Fruit fly (Drosophila melanogaster) whole organism, embryonic: ENCODE data around the gene prt.

Experiments
- ATbp ChIP-seq: fragments of 200-800 bp; sonication (Bioruptor generic); optimal IDR thresholded peaks from 2 replicates; lab custom pipeline; 2017; ENCODE audit warnings: missing biosample characterization, mild to moderate bottlenecking, missing genetic modification characterization, missing genetic modification reagents
- Aef1 ChIP-seq: fragments of 200-800 bp; sonication (Bioruptor generic); IDR thresholded peaks from 3 replicates; pipeline ENCODE4 v1.3.6; 2022; ENCODE audit warnings: missing biosample characterization, missing genetic modification characterization
- B-H1 ChIP-seq: fragments of 200-800 bp; sonication (Bioruptor generic); IDR thresholded peaks from 3 replicates; pipeline ENCODE4 v1.3.6; 2022; ENCODE audit warnings: missing biosample characterization, missing genetic modification characterization
- C15 ChIP-seq: fragments of 200-800 bp; sonication (Bioruptor generic); IDR thresholded peaks from 3 replicates; pipeline ENCODE4 v1.3.6; 2022; ENCODE audit warnings: missing biosample characterization, missing genetic modification characterization
- CG10209 ChIP-seq: fragments of 200-800 bp; sonication (Bioruptor generic); optimal IDR thresholded peaks from 3 replicates; lab custom pipeline; 2017; ENCODE audit warnings: missing biosample characterization, mild to moderate bottlenecking, missing genetic modification characterization, missing genetic modification reagents
- CG10366 ChIP-seq: fragments of 200-800 bp; sonication (Bioruptor generic); IDR thresholded peaks from 2 replicates; pipeline ENCODE4 v1.3.6; 2022; ENCODE audit warnings: missing biosample characterization, missing genetic modification characterization
- CG11085 ChIP-seq: fragments of 200-800 bp; sonication (Bioruptor generic); IDR thresholded peaks from 2 replicates; pipeline ENCODE4 v1.3.6; 2022; ENCODE audit warnings: missing biosample characterization, missing genetic modification characterization
- CG12744 ChIP-seq: fragments of 200-800 bp; sonication (Bioruptor generic); optimal IDR thresholded peaks from 2 replicates; lab custom pipeline; 2016; ENCODE audit warnings: missing biosample characterization, missing genetic modification characterization
- CG17568 ChIP-seq: fragments of 200-800 bp; sonication (Bioruptor generic); optimal IDR thresholded peaks from 2 replicates; lab custom pipeline; 2018; ENCODE audit warnings: missing biosample characterization, mild to moderate bottlenecking, missing genetic modification characterization, moderate library complexity
- CG17802 ChIP-seq: fragments of 200-800 bp; sonication (Bioruptor generic); optimal IDR thresholded peaks from 2 replicates; lab custom pipeline; 2018; ENCODE audit warnings: missing biosample characterization, mild to moderate bottlenecking, missing genetic modification characterization, moderate library complexity
- CG18764 ChIP-seq: fragments of 200-800 bp; sonication (Bioruptor generic); optimal IDR thresholded peaks from 3 replicates; lab custom pipeline; 2016; ENCODE audit warnings: missing biosample characterization, missing genetic modification characterization
- CG30020 ChIP-seq: fragments of 200-800 bp; optimal IDR thresholded peaks from 2 replicates; lab custom pipeline; 2019; ENCODE audit warnings: missing biosample characterization, mild to moderate bottlenecking, missing genetic modification characterization, moderate library complexity
- CG3163 ChIP-seq: fragments of 200-800 bp; sonication (Bioruptor generic); optimal IDR thresholded peaks from 3 replicates; lab custom pipeline; 2016; ENCODE audit warnings: missing biosample characterization, missing genetic modification characterization
- CG4328 ChIP-seq: fragments of 200-800 bp; sonication (Bioruptor generic); optimal IDR thresholded peaks from 3 replicates; lab custom pipeline; 2017; ENCODE audit warnings: missing biosample characterization, missing genetic modification reagents, missing genetic modification characterization
- CG4617 ChIP-seq: fragments of 200-800 bp; sonication (Bioruptor generic); optimal IDR thresholded peaks from 3 replicates; lab custom pipeline; 2016; ENCODE audit warnings: missing biosample characterization, missing genetic modification characterization, borderline replicate concordance
- CG5953 ChIP-seq: fragments of 200-800 bp; sonication (Bioruptor generic); IDR thresholded peaks from 2 replicates; pipeline ENCODE4 v1.3.6; 2022; ENCODE audit warnings: missing biosample characterization, missing genetic modification characterization
- CG6254 ChIP-seq: fragments of 200-800 bp; sonication (Bioruptor generic); optimal IDR thresholded peaks from 3 replicates; lab custom pipeline; 2017; ENCODE audit warnings: mild to moderate bottlenecking, missing biosample characterization, missing genetic modification reagents, missing genetic modification characterization
- CG8359 ChIP-seq: fragments of 200-800 bp; sonication (Bioruptor generic); optimal IDR thresholded peaks from 2 replicates; lab custom pipeline; 2017; ENCODE audit warnings: missing biosample characterization, mild to moderate bottlenecking, missing genetic modification characterization, borderline replicate concordance
- Deaf1 ChIP-seq: fragments of 200-800 bp; optimal IDR thresholded peaks from 3 replicates; lab custom pipeline; 2019; ENCODE audit warnings: missing biosample characterization, mild to moderate bottlenecking, missing genetic modification characterization, moderate library complexity
- Doc2 ChIP-seq: fragments of 200-800 bp; sonication (Bioruptor generic); IDR thresholded peaks from 2 replicates; pipeline ENCODE4 v1.3.6; 2022; ENCODE audit warnings: missing biosample characterization, missing genetic modification characterization
- Dp ChIP-seq: fragments of 200-800 bp; sonication (Bioruptor generic); optimal IDR thresholded peaks from 2 replicates; lab custom pipeline; 2018; ENCODE audit warnings: missing biosample characterization, mild to moderate bottlenecking, missing genetic modification characterization, moderate library complexity
- Fer3 ChIP-seq: fragments of 200-800 bp; sonication (Bioruptor generic); optimal IDR thresholded peaks from 2 replicates; lab custom pipeline; 2018; ENCODE audit warnings: missing biosample characterization, mild to moderate bottlenecking, missing genetic modification characterization, moderate library complexity
- Gug ChIP-seq: fragments of 200-800 bp; sonication (Bioruptor generic); IDR thresholded peaks from 4 replicates; pipeline ENCODE4 v1.3.6; 2022; ENCODE audit warnings: missing biosample characterization, missing genetic modification characterization
- Hmx ChIP-seq: fragments of 200-800 bp; sonication (Bioruptor generic); optimal IDR thresholded peaks from 2 replicates; lab custom pipeline; 2016; ENCODE audit warnings: missing biosample characterization, missing genetic modification characterization
- MTF-1 ChIP-seq: fragments of 200-800 bp; sonication (Bioruptor generic); optimal IDR thresholded peaks from 2 replicates; lab custom pipeline; 2018; ENCODE audit warnings: missing biosample characterization, mild to moderate bottlenecking, missing genetic modification characterization, borderline replicate concordance
- Mes4 ChIP-seq: fragments of 200-800 bp; sonication (Bioruptor generic); optimal IDR thresholded peaks from 2 replicates; lab custom pipeline; 2016; ENCODE audit warnings: missing biosample characterization, missing genetic modification characterization
- NfI ChIP-seq: fragments of 200-800 bp; sonication (Bioruptor generic); optimal IDR thresholded peaks from 3 replicates; lab custom pipeline; 2018; ENCODE audit warnings: missing biosample characterization, mild to moderate bottlenecking, missing genetic modification characterization, moderate library complexity
- Six4 ChIP-seq: fragments of 200-800 bp; sonication (Bioruptor generic); optimal IDR thresholded peaks from 2 replicates; lab custom pipeline; 2016; ENCODE audit warnings: missing biosample characterization, missing genetic modification characterization
- Sry-δ ChIP-seq: fragments of 200-800 bp; sonication (Bioruptor generic); optimal IDR thresholded peaks from 2 replicates; lab custom pipeline; 2016; ENCODE audit warnings: missing biosample characterization, missing genetic modification characterization
- ab ChIP-seq: fragments of 200-800 bp; sonication (Bioruptor generic); optimal IDR thresholded peaks from 2 replicates; lab custom pipeline; 2016; ENCODE audit warnings: missing biosample characterization, missing genetic modification characterization
- aop ChIP-seq: fragments of 200-800 bp; sonication (Bioruptor generic); IDR thresholded peaks from 2 replicates; pipeline ENCODE4 v1.3.6; 2022; ENCODE audit warnings: missing biosample characterization, missing genetic modification characterization
- ase ChIP-seq: fragments of 200-800 bp; sonication (Bioruptor generic); IDR thresholded peaks from 3 replicates; pipeline ENCODE4 v1.3.6; 2022; ENCODE audit warnings: missing biosample characterization, missing genetic modification characterization
- bbx ChIP-seq: fragments of 200-800 bp; sonication (Bioruptor generic); IDR thresholded peaks from 2 replicates; pipeline ENCODE4 v1.3.6; 2022; ENCODE audit warnings: missing biosample characterization, missing genetic modification characterization; ENCODE audit not compliant: partially characterized antibody
- bigmax ChIP-seq: fragments of 200-800 bp; sonication (Bioruptor generic); optimal IDR thresholded peaks from 2 replicates; lab custom pipeline; 2018; ENCODE audit warnings: missing biosample characterization, mild to moderate bottlenecking, missing genetic modification characterization
- caup ChIP-seq: fragments of 200-800 bp; sonication (Bioruptor generic); optimal IDR thresholded peaks from 3 replicates; lab custom pipeline; 2017; ENCODE audit warnings: missing biosample characterization, mild to moderate bottlenecking, missing genetic modification characterization, moderate library complexity; ENCODE audit not compliant: severe bottlenecking
- disco-r ChIP-seq: fragments of 200-800 bp; sonication (Bioruptor generic); optimal IDR thresholded peaks from 2 replicates; lab custom pipeline; 2016; ENCODE audit warnings: missing biosample characterization, missing genetic modification characterization
- dmrt11E ChIP-seq: fragments of 200-800 bp; sonication (Bioruptor generic); optimal IDR thresholded peaks from 3 replicates; lab custom pipeline; 2018; ENCODE audit warnings: missing biosample characterization, mild to moderate bottlenecking, missing genetic modification characterization, moderate library complexity
- eyg ChIP-seq: fragments of 200-800 bp; sonication (Bioruptor generic); optimal IDR thresholded peaks from 3 replicates; lab custom pipeline; 2016; ENCODE audit warnings: missing biosample characterization, missing genetic modification characterization
- fd3F ChIP-seq: fragments of 200-800 bp; sonication (Bioruptor generic); optimal IDR thresholded peaks from 2 replicates; lab custom pipeline; 2018; ENCODE audit warnings: missing biosample characterization, mild to moderate bottlenecking, missing genetic modification characterization, moderate library complexity
- fd64A ChIP-seq: fragments of 200-800 bp; sonication (Bioruptor generic); optimal IDR thresholded peaks from 3 replicates; lab custom pipeline; 2018; ENCODE audit warnings: missing biosample characterization, mild to moderate bottlenecking, missing genetic modification characterization
- gem ChIP-seq: fragments of 200-800 bp; sonication (Bioruptor generic); optimal IDR thresholded peaks from 2 replicates; lab custom pipeline; 2019; ENCODE audit warnings: missing biosample characterization, mild to moderate bottlenecking, missing genetic modification characterization, moderate library complexity
- h ChIP-seq: fragments of >200 bp; optimal IDR thresholded peaks from 2 replicates; lab custom pipeline; 2017
- ham ChIP-seq: fragments of 200-800 bp; sonication (Bioruptor generic); IDR thresholded peaks from 2 replicates; pipeline ENCODE4 v1.3.6; 2022; ENCODE audit warnings: missing biosample characterization, missing genetic modification characterization
- jigr1 ChIP-seq: fragments of 200-800 bp; sonication (Bioruptor generic); IDR thresholded peaks from 3 replicates; pipeline ENCODE4 v1.3.6; 2022; ENCODE audit warnings: missing biosample characterization, missing genetic modification characterization
- lbe ChIP-seq: fragments of 200-800 bp; sonication (Bioruptor generic); optimal IDR thresholded peaks from 2 replicates; lab custom pipeline; 2016; ENCODE audit warnings: missing biosample characterization, mild to moderate bottlenecking, missing genetic modification characterization
- p53 ChIP-seq: fragments of 200-800 bp; sonication (Bioruptor generic); optimal IDR thresholded peaks from 2 replicates; lab custom pipeline; 2016; ENCODE audit warnings: missing biosample characterization, missing genetic modification characterization
- pros ChIP-seq: fragments of 200-800 bp; sonication (Bioruptor generic); optimal IDR thresholded peaks from 3 replicates; lab custom pipeline; 2019; ENCODE audit warnings: missing biosample characterization, mild to moderate bottlenecking, missing genetic modification characterization, moderate library complexity
- row ChIP-seq: fragments of 200-800 bp; sonication (Bioruptor generic); IDR thresholded peaks from 3 replicates; pipeline ENCODE4 v1.3.6; 2022; ENCODE audit warnings: missing biosample characterization, missing genetic modification characterization
- sqz ChIP-seq: fragments of 200-800 bp; sonication (Bioruptor generic); optimal IDR thresholded peaks from 3 replicates; lab custom pipeline; 2018; ENCODE audit warnings: missing biosample characterization, mild to moderate bottlenecking, missing genetic modification characterization
- stwl ChIP-seq: fragments of 200-800 bp; sonication (Bioruptor generic); optimal IDR thresholded peaks from 3 replicates; lab custom pipeline; 2018; ENCODE audit warnings: missing biosample characterization, mild to moderate bottlenecking, missing genetic modification characterization, moderate library complexity
- vvl ChIP-seq: fragments of 200-800 bp; sonication (Bioruptor generic); IDR thresholded peaks from 2 replicates; pipeline ENCODE4 v1.3.6; 2022; ENCODE audit warnings: missing biosample characterization, missing genetic modification characterization

The prt gene

dm6 chr3R:23713901-23714300 is 15.1 kb upstream of the prt start (continued):
- TF ChIP-seq jigr1 (GFP tag; lab: Robert Waterston, UW): 0 out of 3 replicates have a peak, but pooled peaks have one; percentile 12
- peak; percentile 84 for TF ChIP-seq row (GFP tag; lab: Robert Waterston, UW)
- TF ChIP-seq sqz (GFP tag; lab: Kevin White, UChicago): peak; percentile 41
- TF ChIP-seq p53 (GFP tag; lab: Kevin White, UChicago): no peak
- peak; percentile 5 for TF ChIP-seq fd64A (GFP tag; lab: Kevin White, UChicago)
- TF ChIP-seq MTF-1: no peak
- peak; percentile 46 for TF ChIP-seq CG6254
- peak; percentile 57 for TF ChIP-seq CG10209 (GFP tag; lab: Kevin White, UChicago)
- peak; percentile 77 for TF ChIP-seq lbe (GFP tag; lab: Kevin White, UChicago)
- no peak for TF ChIP-seq caup (GFP tag; lab: Kevin White, UChicago)
- TF ChIP-seq CG30020 (tag; lab: Kevin White, UChicago): no peak
- TF ChIP-seq CG17568 (GFP tag; lab: Kevin White, UChicago): peak; percentile 42
- no peak for TF ChIP-seq CG8359 (GFP tag; lab: Kevin White, UChicago)
- peak; percentile 74 for TF ChIP-seq vvl (GFP tag; lab: Robert Waterston, UW)
- peak; percentile 59 for TF ChIP-seq ATbp (GFP tag; lab: Kevin White, UChicago)
- TF ChIP-seq CG4328: no peak
- 0 out of 2 replicates have a peak, but pooled peaks have one; percentile 13 for TF ChIP-seq aop (GFP tag; lab: Robert Waterston, UW)
- no peak for TF ChIP-seq pros
- TF ChIP-seq CG4617 (GFP tag; lab: Kevin White, UChicago): no peak
- peak; percentile 22 for TF ChIP-seq Hmx (GFP tag; lab: Kevin White, UChicago)
- TF ChIP-seq gem (tag; lab: Kevin White, UChicago): peak; percentile 84
- TF ChIP-seq stwl (tag; lab: Kevin White, UChicago): no peak
- TF ChIP-seq h (lab: Kevin White, UChicago): no peak
- no peak for TF ChIP-seq bbx (GFP tag; lab: Robert Waterston, UW)
- no peak for TF ChIP-seq C15
- peak; percentile 28 for TF ChIP-seq eyg (GFP tag; lab: Kevin White, UChicago)
- TF ChIP-seq ase (GFP tag; lab: Robert Waterston, UW): 0 out of 3 replicates have a peak, but pooled peaks have one; percentile 46
- TF ChIP-seq ab (GFP tag; lab: Kevin White, UChicago): peak; percentile 13
- no peak; the same call in 2 of the 3 replicates for TF ChIP-seq B-H1
- TF ChIP-seq Deaf1 (tag; lab: Kevin White, UChicago): peak; percentile 4
- 0 out of 3 replicates have a peak, but pooled peaks have one; percentile 19 for TF ChIP-seq Aef1 (GFP tag; lab: Robert Waterston, UW)
- TF ChIP-seq CG18764: peak; percentile 63
- peak; percentile 40 for TF ChIP-seq fd3F (GFP tag; lab: Kevin White, UChicago)
- no peak for TF ChIP-seq Doc2
- peak; percentile 34; the same call in 1 of the 2 replicates for TF ChIP-seq CG5953 (GFP tag; lab: Robert Waterston, UW)
- peak; percentile 58 for TF ChIP-seq CG10366 (GFP tag; lab: Robert Waterston, UW)
- peak; percentile 21 for TF ChIP-seq Sry-δ
- no peak for TF ChIP-seq Dp (GFP tag; lab: Kevin White, UChicago)
- peak; percentile 8 for TF ChIP-seq CG17802 (tag; lab: Kevin White, UChicago)
- TF ChIP-seq Six4: peak; percentile 40
- 0 out of 2 replicates have a peak, but pooled peaks have one; percentile 35 for TF ChIP-seq CG11085 (GFP tag; lab: Robert Waterston, UW)
- peak; percentile 50 for TF ChIP-seq Fer3 (tag; lab: Kevin White, UChicago)
- TF ChIP-seq NfI: peak; percentile 45
- peak; percentile 0 for TF ChIP-seq disco-r
- peak; percentile 43 for TF ChIP-seq Mes4 (GFP tag; lab: Kevin White, UChicago)
- TF ChIP-seq Gug: peak; percentile 34; the same call in 1 of the 4 replicates
- TF ChIP-seq bigmax (GFP tag; lab: Kevin White, UChicago): no peak
- TF ChIP-seq ham (GFP tag; lab: Robert Waterston, UW): no peak
- TF ChIP-seq CG3163 (GFP tag; lab: Kevin White, UChicago): no peak
- TF ChIP-seq CG12744 (GFP tag; lab: Kevin White, UChicago): peak; percentile 18
- peak; percentile 80 for TF ChIP-seq dmrt11E
